Fruit fly (Drosophila melanogaster) whole organism, embryonic: ENCODE data around the gene CG9581.

Experiments used
- ATbp ChIP-seq: fragments of 200-800 bp; sonication (Bioruptor generic); optimal IDR thresholded peaks from 2 replicates; lab custom pipeline; 2017; ENCODE audit warnings: missing biosample characterization, mild to moderate bottlenecking, missing genetic modification characterization, missing genetic modification reagents
- Abd-B ChIP-seq: fragments of 200-800 bp; sonication (Bioruptor generic); optimal IDR thresholded peaks from 2 replicates; lab custom pipeline; 2018; ENCODE audit warnings: missing biosample characterization, mild to moderate bottlenecking, missing genetic modification characterization, moderate library complexity
- Atf3 ChIP-seq: fragments of 200-800 bp; sonication (Bioruptor generic); optimal IDR thresholded peaks from 3 replicates; lab custom pipeline; 2016; ENCODE audit warnings: missing biosample characterization, missing genetic modification characterization
- Atf6 ChIP-seq: fragments of 200-800 bp; sonication (Bioruptor generic); IDR thresholded peaks from 2 replicates; pipeline ENCODE4 v1.3.6; 2022; ENCODE audit warnings: missing biosample characterization, missing genetic modification characterization
- BEAF-32 ChIP-seq: fragments of 200-800 bp; sonication (Bioruptor generic); optimal IDR thresholded peaks from 3 replicates; lab custom pipeline; 2017; ENCODE audit warnings: missing biosample characterization, missing genetic modification characterization, mild to moderate bottlenecking, moderate library complexity, missing genetic modification reagents
- BtbVII ChIP-seq: fragments of 200-800 bp; sonication (Bioruptor generic); optimal IDR thresholded peaks from 3 replicates; lab custom pipeline; 2017; ENCODE audit warnings: missing biosample characterization, mild to moderate bottlenecking, missing genetic modification characterization
- CG1233 ChIP-seq: fragments of 200-800 bp; sonication (Bioruptor generic); optimal IDR thresholded peaks from 4 replicates; lab custom pipeline; 2018; ENCODE audit warnings: missing biosample characterization, mild to moderate bottlenecking, missing genetic modification characterization
- CG12744 ChIP-seq: fragments of 200-800 bp; sonication (Bioruptor generic); optimal IDR thresholded peaks from 2 replicates; lab custom pipeline; 2016; ENCODE audit warnings: missing biosample characterization, missing genetic modification characterization
- CG12769 ChIP-seq: fragments of 200-800 bp; sonication (Bioruptor generic); optimal IDR thresholded peaks from 2 replicates; lab custom pipeline; 2019; ENCODE audit warnings: missing biosample characterization, mild to moderate bottlenecking, missing genetic modification characterization, moderate library complexity
- CG2678 ChIP-seq: fragments of 200-800 bp; sonication (Bioruptor generic); optimal IDR thresholded peaks from 3 replicates; lab custom pipeline; 2019; ENCODE audit warnings: missing biosample characterization, mild to moderate bottlenecking, missing genetic modification characterization, moderate library complexity
- CG2889 ChIP-seq: fragments of 200-800 bp; sonication (Bioruptor generic); IDR thresholded peaks from 3 replicates; pipeline ENCODE4 v1.3.6; 2022; ENCODE audit warnings: missing biosample characterization, missing genetic modification characterization
- CG3726 ChIP-seq: fragments of 200-800 bp; sonication (Bioruptor generic); IDR thresholded peaks from 3 replicates; pipeline ENCODE4, ENCODE4 v1.3.6; 2022; ENCODE audit warnings: missing biosample characterization, missing genetic modification characterization
- CG4282 ChIP-seq: fragments of 200-800 bp; sonication (Bioruptor generic); optimal IDR thresholded peaks from 2 replicates; lab custom pipeline; 2016; ENCODE audit warnings: missing biosample characterization, missing genetic modification characterization
- CG4820 ChIP-seq: fragments of 200-800 bp; sonication (Bioruptor generic); optimal IDR thresholded peaks from 3 replicates; lab custom pipeline; 2016; ENCODE audit warnings: missing biosample characterization, missing genetic modification characterization
- CG5180 ChIP-seq: fragments of 200-800 bp; sonication (Bioruptor generic); optimal IDR thresholded peaks from 3 replicates; lab custom pipeline; 2017; ENCODE audit warnings: missing biosample characterization, missing genetic modification characterization, mild to moderate bottlenecking, moderate library complexity, missing genetic modification reagents
- CG8924 ChIP-seq: fragments of 200-800 bp; optimal IDR thresholded peaks from 3 replicates; lab custom pipeline; 2019; ENCODE audit warnings: missing biosample characterization, mild to moderate bottlenecking, missing genetic modification characterization, moderate library complexity
- D19A ChIP-seq: fragments of 200-800 bp; optimal IDR thresholded peaks from 3 replicates; lab custom pipeline; 2019; ENCODE audit warnings: missing biosample characterization, mild to moderate bottlenecking, missing genetic modification characterization, moderate library complexity
- Dfd ChIP-seq, 2 experiments: fragments of >200 bp; optimal IDR thresholded peaks; 2 replicates each; lab custom pipeline; 2017; ENCODE audit warnings: missing biosample characterization in 2 of 2, missing genetic modification characterization in 2 of 2
- Fer2 ChIP-seq: fragments of 200-800 bp; sonication (Bioruptor generic); optimal IDR thresholded peaks from 2 replicates; lab custom pipeline; 2018; ENCODE audit warnings: missing biosample characterization, mild to moderate bottlenecking, missing genetic modification characterization, moderate library complexity
- H15 ChIP-seq: fragments of 200-800 bp; sonication (Bioruptor generic); IDR thresholded peaks from 3 replicates; pipeline ENCODE4 v1.3.6; 2022; ENCODE audit warnings: missing biosample characterization, missing genetic modification characterization
- Lpt ChIP-seq: fragments of >200 bp; optimal IDR thresholded peaks from 2 replicates; lab custom pipeline; 2018; ENCODE audit warnings: missing biosample characterization, missing genetic modification characterization
- Mad ChIP-seq: fragments of 200-800 bp; sonication (Bioruptor generic); optimal IDR thresholded peaks from 2 replicates; lab custom pipeline; 2016; ENCODE audit warnings: missing biosample characterization, missing genetic modification characterization
- Med ChIP-seq: fragments of 200-800 bp; sonication (Bioruptor generic); peaks from one replicate; lab custom pipeline; 2016; ENCODE audit warnings: missing biosample characterization, missing genetic modification characterization, mild to moderate bottlenecking, inconsistent platforms, moderate library complexity
- Meics ChIP-seq: fragments of 200-800 bp; sonication (Bioruptor generic); optimal IDR thresholded peaks from 2 replicates; lab custom pipeline; 2017; ENCODE audit warnings: missing biosample characterization, mild to moderate bottlenecking, missing genetic modification characterization
- NC2α ChIP-seq: fragments of 200-800 bp; sonication (Bioruptor generic); optimal IDR thresholded peaks from 2 replicates; lab custom pipeline; 2016; ENCODE audit warnings: missing biosample characterization, missing genetic modification characterization
- Poxn ChIP-seq: fragments of 200-800 bp; sonication (Bioruptor generic); IDR thresholded peaks from 2 replicates; pipeline ENCODE4 v1.3.6; 2022; ENCODE audit warnings: missing biosample characterization, missing genetic modification characterization
- Scr ChIP-seq: fragments of 200-800 bp; sonication (Bioruptor generic); IDR thresholded peaks from 2 replicates; pipeline ENCODE4 v1.3.6; 2022; ENCODE audit warnings: missing biosample characterization, missing genetic modification characterization; ENCODE audit not compliant: partially characterized antibody
- Ssrp ChIP-seq: fragments of 200-800 bp; sonication (Bioruptor generic); optimal IDR thresholded peaks from 2 replicates; lab custom pipeline; 2018; ENCODE audit warnings: missing biosample characterization, mild to moderate bottlenecking, missing genetic modification characterization, moderate library complexity
- ab ChIP-seq: fragments of 200-800 bp; sonication (Bioruptor generic); optimal IDR thresholded peaks from 2 replicates; lab custom pipeline; 2016; ENCODE audit warnings: missing biosample characterization, missing genetic modification characterization
- az2 ChIP-seq: fragments of 200-800 bp; sonication (Bioruptor generic); optimal IDR thresholded peaks from 3 replicates; lab custom pipeline; 2016; ENCODE audit warnings: missing biosample characterization, missing genetic modification characterization
- bcd ChIP-seq: fragments of 200-800 bp; sonication (Bioruptor generic); optimal IDR thresholded peaks from 2 replicates; lab custom pipeline; 2017; ENCODE audit warnings: missing biosample characterization, mild to moderate bottlenecking, missing genetic modification characterization
- bsh ChIP-seq, 2 experiments: fragments of 200-800 bp; sonication (Bioruptor generic); optimal IDR thresholded peaks; 2 replicates each; lab custom pipeline; 2017 to 2018; ENCODE audit warnings: mild to moderate bottlenecking in 2 of 2, missing biosample characterization in 2 of 2, missing genetic modification characterization in 2 of 2, moderate library complexity in 1 of 2
- croc ChIP-seq: fragments of 200-800 bp; sonication (Bioruptor generic); conservative IDR thresholded peaks from 3 replicates; pipeline ENCODE4 v1.3.6; 2022; ENCODE audit warnings: missing biosample characterization, missing genetic modification characterization
- gro ChIP-seq: fragments of 200-800 bp; sonication (Bioruptor generic); optimal IDR thresholded peaks from 2 replicates; lab custom pipeline; 2016; ENCODE audit warnings: missing biosample characterization, missing genetic modification characterization
- gt ChIP-seq: fragments of 200-800 bp; sonication (Bioruptor generic); IDR thresholded peaks from 2 replicates; pipeline ENCODE4 v1.3.6; 2022; ENCODE audit warnings: missing biosample characterization, missing genetic modification characterization
- ind ChIP-seq: fragments of 200-800 bp; sonication (Bioruptor generic); optimal IDR thresholded peaks from 3 replicates; lab custom pipeline; 2016; ENCODE audit warnings: missing biosample characterization, missing genetic modification characterization
- kah ChIP-seq: fragments of 200-800 bp; sonication (Bioruptor generic); optimal IDR thresholded peaks from 2 replicates; lab custom pipeline; 2018; ENCODE audit warnings: missing biosample characterization, mild to moderate bottlenecking, missing genetic modification characterization
- lilli ChIP-seq: fragments of 200-800 bp; sonication (Bioruptor generic); optimal IDR thresholded peaks from 3 replicates; lab custom pipeline; 2016; ENCODE audit warnings: missing biosample characterization, missing genetic modification characterization
- lola ChIP-seq, 3 experiments: fragments of >200 bp in 2 of 3; fragments of 200-800 bp in 1 of 3; sonication (Bioruptor generic) in 1 of 3; optimal IDR thresholded peaks; 2 replicates each; lab custom pipeline; 2017 to 2019; ENCODE audit warnings: missing biosample characterization in 3 of 3, missing genetic modification characterization in 3 of 3, mild to moderate bottlenecking in 1 of 3, moderate library complexity in 1 of 3
- lov ChIP-seq, 2 experiments: fragments of 200-800 bp in 1 of 2; fragments of >200 bp in 1 of 2; sonication (Bioruptor generic) in 1 of 2; IDR thresholded peaks in 1 of 2; optimal IDR thresholded peaks in 1 of 2; 2 replicates in 1 of 2; 3 replicates in 1 of 2; pipeline versions ENCODE4 v1.3.6 to Lab custom; 2017 to 2022; ENCODE audit warnings: missing biosample characterization in 1 of 2, missing genetic modification characterization in 1 of 2
- mld ChIP-seq: fragments of 200-800 bp; sonication (Bioruptor generic); IDR thresholded peaks from 3 replicates; pipeline ENCODE4 v1.3.6; 2022; ENCODE audit warnings: missing biosample characterization, missing genetic modification characterization; ENCODE audit not compliant: partially characterized antibody
- oc ChIP-seq: fragments of 200-800 bp; sonication (Bioruptor generic); optimal IDR thresholded peaks from 2 replicates; lab custom pipeline; 2018; ENCODE audit warnings: missing biosample characterization, mild to moderate bottlenecking, missing genetic modification characterization, moderate library complexity
- pnt ChIP-seq: fragments of 200-800 bp; sonication (Bioruptor generic); optimal IDR thresholded peaks from 3 replicates; lab custom pipeline; 2016; ENCODE audit warnings: missing biosample characterization, missing genetic modification characterization
- psq ChIP-seq: fragments of 200-800 bp; sonication (Bioruptor generic); optimal IDR thresholded peaks from 2 replicates; lab custom pipeline; 2017; ENCODE audit warnings: missing biosample characterization, missing genetic modification characterization
- run ChIP-seq: fragments of 200-800 bp; sonication (Bioruptor generic); optimal IDR thresholded peaks from 3 replicates; lab custom pipeline; 2018; ENCODE audit warnings: missing biosample characterization, mild to moderate bottlenecking, missing genetic modification characterization
- sens ChIP-seq: fragments of 200-800 bp; sonication (Bioruptor generic); peaks from one replicate; lab custom pipeline; 2016; ENCODE audit warnings: missing biosample characterization, missing genetic modification characterization
- sisA ChIP-seq: fragments of 200-800 bp; sonication (Bioruptor generic); IDR thresholded peaks from 2 replicates; pipeline ENCODE4 v1.3.6; 2022; ENCODE audit warnings: missing biosample characterization, missing genetic modification characterization
- trh ChIP-seq: fragments of 200-800 bp; sonication (Bioruptor generic); optimal IDR thresholded peaks from 2 replicates; lab custom pipeline; 2016; ENCODE audit warnings: missing biosample characterization, missing genetic modification characterization
- twi ChIP-seq: fragments of 200-800 bp; optimal IDR thresholded peaks from 2 replicates; lab custom pipeline; 2019; ENCODE audit warnings: missing biosample characterization, mild to moderate bottlenecking, missing genetic modification characterization, moderate library complexity
- vnd ChIP-seq: fragments of 200-800 bp; sonication (Bioruptor generic); IDR thresholded peaks from 3 replicates; pipeline ENCODE4 v1.3.6; 2022; ENCODE audit warnings: missing biosample characterization, missing genetic modification characterization; ENCODE audit not compliant: partially characterized antibody

Gene CG9581

DNA sequence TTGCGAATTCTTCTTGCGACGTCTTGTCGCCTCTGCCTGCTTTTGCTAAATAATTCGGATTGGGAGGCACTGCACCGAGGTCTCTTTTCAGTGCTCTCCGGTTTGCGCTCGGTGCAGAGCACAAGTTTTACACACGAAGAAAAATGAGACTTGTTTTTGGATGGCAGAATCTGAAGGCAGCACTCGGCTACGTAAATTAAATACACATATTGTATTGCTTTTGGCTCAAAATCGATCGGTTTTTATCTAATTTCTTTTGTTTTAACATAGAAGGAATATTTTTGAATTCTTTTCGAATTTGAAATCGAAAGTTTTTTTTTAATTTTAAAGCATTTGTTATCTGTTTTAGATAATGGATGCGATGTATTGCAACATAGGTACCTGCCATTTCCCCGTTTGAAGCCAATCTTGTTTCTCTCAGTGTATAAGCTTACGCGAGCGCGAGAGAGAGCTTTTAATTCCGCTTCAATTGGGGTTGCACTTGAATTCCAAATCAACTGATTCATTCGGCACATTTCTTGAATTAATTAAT is 3.7 kb upstream of the CG9581 start, which contains the start of gene AnxB10 (continued):
- TF ChIP-seq ATbp (GFP tag; lab: Kevin White, UChicago) (peak; percentile 14), mld (GFP tag; lab: Robert Waterston, UW) (no peak), lola (GFP tag; optimal IDR thresholded peaks at IDR 0.05; lab: Kevin White, UChicago) (peak in 1 of 3 experiments; percentile 30), H15 (GFP tag; lab: Robert Waterston, UW) (0 out of 3 replicates have a peak, but pooled peaks have one; percentile 24), CG8924 (tag; lab: Kevin White, UChicago) (peak; percentile 49), CG5180 (GFP tag; lab: Kevin White, UChicago) (peak; percentile 36), twi (tag; lab: Kevin White, UChicago) (no peak), NC2α (GFP tag; lab: Kevin White, UChicago) (no peak), lov (optimal IDR thresholded peaks at IDR 0.05; lab: Kevin White, UChicago) (no peak), lov (GFP tag; IDR thresholded peaks at IDR 0.05; lab: Robert Waterston, UW) (no peak), Atf6 (GFP tag; lab: Robert Waterston, UW) (peak; percentile 36; the same call in 1 of the 2 replicates), bcd (GFP tag; lab: Kevin White, UChicago) (peak; percentile 75), CG4282 (GFP tag; lab: Kevin White, UChicago) (no peak), vnd (no peak), lilli (GFP tag; lab: Kevin White, UChicago) (peak; percentile 28), ab (GFP tag; lab: Kevin White, UChicago) (no peak), psq (no peak), Med (GFP tag; lab: Kevin White, UChicago) (peak; percentile 84), Poxn (GFP tag; lab: Robert Waterston, UW) (no peak), gt (GFP tag; lab: Robert Waterston, UW) (no peak), CG2678 (peak; percentile 79), az2 (GFP tag; lab: Kevin White, UChicago) (peak; percentile 59), BEAF-32 (GFP tag; lab: Kevin White, UChicago) (no peak), Atf3 (GFP tag; lab: Kevin White, UChicago) (peak; percentile 2), CG1233 (GFP tag; lab: Kevin White, UChicago) (peak; percentile 57), Abd-B (GFP tag; lab: Kevin White, UChicago) (peak; percentile 41), ind (GFP tag; lab: Kevin White, UChicago) (peak; percentile 73), sisA (peak; percentile 43; the same call in 1 of the 2 replicates), trh (no peak), oc (tag; lab: Kevin White, UChicago) (peak; percentile 22), run (no peak), croc (peak; percentile 26; the same call in 1 of the 3 replicates), Ssrp (tag; lab: Kevin White, UChicago) (peak; percentile 31), pnt (GFP tag; lab: Kevin White, UChicago) (peak; percentile 25), CG12769 (tag; lab: Kevin White, UChicago) (no peak), BtbVII (GFP tag; lab: Kevin White, UChicago) (peak; percentile 46), gro (GFP tag; lab: Kevin White, UChicago) (no peak), Mad (peak; percentile 33), sens (GFP tag; lab: Kevin White, UChicago) (peak; percentile 93), D19A (tag; lab: Kevin White, UChicago) (peak; percentile 56), Lpt (no peak), Scr (GFP tag; lab: Robert Waterston, UW) (no peak), Dfd (GFP tag; optimal IDR thresholded peaks at IDR 0.05; lab: Kevin White, UChicago) (no peak), Fer2 (tag; lab: Kevin White, UChicago) (peak; percentile 6), CG12744 (GFP tag; lab: Kevin White, UChicago) (no peak), kah (no peak), CG3726 (GFP tag; lab: Robert Waterston, UW) (no peak), Meics (GFP tag; lab: Kevin White, UChicago) (peak; percentile 77), bsh (GFP tag; optimal IDR thresholded peaks at IDR 0.05; lab: Kevin White, UChicago) (peak; percentile 53 to 83), CG4820 (peak; percentile 64), CG2889 (no peak)
